Worm (Caenorhabditis elegans): ENCODE measurements around the gene clec-216.

The clec-216 gene

ce11 chrV:7995165-7995564 is 42.4 kb upstream of the clec-216 start:
- TF ChIP-seq ztf-4 (tag; optimal IDR thresholded peaks at IDR 0.05) (no peak), hlh-4 (tag; optimal IDR thresholded peaks at IDR 0.05) (no peak), isw-1 (GFP tag; IDR thresholded peaks at IDR 0.05) (no peak), alr-1 (tag; optimal IDR thresholded peaks at IDR 0.05; ENCODE audit: borderline replicate concordance) (no peak), efl-3 (GFP tag; optimal IDR thresholded peaks at IDR 0.05) (no peak), dpl-1 (GFP tag; optimal IDR thresholded peaks at IDR 0.05) (no peak), sptf-1 (tag; optimal IDR thresholded peaks at IDR 0.05) (no peak), nhr-11 (tag; optimal IDR thresholded peaks at IDR 0.05) (no peak), nhr-28 (tag; optimal IDR thresholded peaks at IDR 0.05) (no peak), lin-13 (GFP tag; optimal IDR thresholded peaks at IDR 0.05) (no peak), nhr-84 (tag; optimal IDR thresholded peaks at IDR 0.05) (no peak), egl-27 (tag; optimal IDR thresholded peaks at IDR 0.05) (no peak), fkh-4 (tag; optimal IDR thresholded peaks at IDR 0.05; ENCODE audit: borderline replicate concordance) (no peak), vab-15 (tag; optimal IDR thresholded peaks at IDR 0.05) (no peak), pqm-1 (tag; optimal IDR thresholded peaks at IDR 0.05) (no peak), elt-3 (tag; optimal IDR thresholded peaks at IDR 0.05) (no peak)

ce11 chrV:7994570-7994969 is 41.8 kb upstream of the clec-216 start, which contains the start of gene ceh-76:
Gene ceh-76, minus strand, starts transcription at chrV:7994670.
- no peak for TF ChIP-seq unc-98 (GFP tag; IDR thresholded peaks at IDR 0.05)
- TF ChIP-seq lin-39 (tag; optimal IDR thresholded peaks at IDR 0.05): no peak
- no peak for TF ChIP-seq Y116A8C.19 (tag; optimal IDR thresholded peaks at IDR 0.05; ENCODE audit: borderline replicate concordance)
- TF ChIP-seq unc-30 (tag; optimal IDR thresholded peaks at IDR 0.05): no peak
- no peak for TF ChIP-seq blmp-1 (tag; optimal IDR thresholded peaks at IDR 0.05)
- TF ChIP-seq jun-1 (tag; optimal IDR thresholded peaks at IDR 0.05): no peak
- no peak for TF ChIP-seq nhr-20 (tag; optimal IDR thresholded peaks at IDR 0.05)
- no peak for TF ChIP-seq ceh-82 (tag; optimal IDR thresholded peaks at IDR 0.05)
- TF ChIP-seq zag-1 (tag; optimal IDR thresholded peaks at IDR 0.05): no peak
- TF ChIP-seq efl-3 (GFP tag; optimal IDR thresholded peaks at IDR 0.05): no peak
- no peak for TF ChIP-seq lsy-2 (tag; optimal IDR thresholded peaks at IDR 0.05)
- no peak for TF ChIP-seq efl-1 (optimal IDR thresholded peaks at IDR 0.05)
- TF ChIP-seq efl-1 (GFP tag; optimal IDR thresholded peaks at IDR 0.05 in 1 of 2): no peak
- TF ChIP-seq C04F5.9 (tag; optimal IDR thresholded peaks at IDR 0.05): no peak
- no peak for TF ChIP-seq ztf-4 (tag; optimal IDR thresholded peaks at IDR 0.05)

- TF ChIP-seq nhr-77 (tag; optimal IDR thresholded peaks at IDR 0.05) (no peak), ceh-90 (tag; optimal IDR thresholded peaks at IDR 0.05) (no peak), rnt-1 (tag; optimal IDR thresholded peaks at IDR 0.05) (no peak), unc-130 (tag; optimal IDR thresholded peaks at IDR 0.05) (no peak), nhr-90 (tag; optimal IDR thresholded peaks at IDR 0.05; ENCODE audit: poor library complexity) (no peak), efl-3 (GFP tag; optimal IDR thresholded peaks at IDR 0.05) (no peak), fos-1 (tag; optimal IDR thresholded peaks at IDR 0.05) (no peak), irx-1 (tag; optimal IDR thresholded peaks at IDR 0.05) (no peak), fkh-8 (tag; optimal IDR thresholded peaks at IDR 0.05) (no peak), hpl-2 (GFP tag; optimal IDR thresholded peaks at IDR 0.05) (no peak), ces-1 (GFP tag; optimal IDR thresholded peaks at IDR 0.05) (no peak), aha-1 (tag; optimal IDR thresholded peaks at IDR 0.05) (no peak), lsy-2 (tag; optimal IDR thresholded peaks at IDR 0.05) (no peak), ceh-82 (tag; optimal IDR thresholded peaks at IDR 0.05) (no peak), nhr-20 (tag; optimal IDR thresholded peaks at IDR 0.05) (no peak)
Measured at ce11 chrV:7985860-7986259, 33.1 kb upstream of the clec-216 start, which contains the start of gene Y97E10AL.1. Gene Y97E10AL.1, plus strand, starts transcription at chrV:7986160.
